Fruit fly (Drosophila melanogaster): ENCODE measurements around the gene glo.

glo gene

dm6 chr3R:11818930-11819639 is at the start of gene glo, which contains the start of gene COX5A (continued):
- TF ChIP-seq rib (GFP tag; IDR thresholded peaks at IDR 0.05) = peak; percentile 45; the same call in 1 of the 2 replicates
- peak; percentile 70 for TF ChIP-seq Awh (GFP tag; IDR thresholded peaks at IDR 0.05)
- peak; percentile 76 for TF ChIP-seq CG15601 (tag; optimal IDR thresholded peaks at IDR 0.05)
- TF ChIP-seq sens (GFP tag) = peak; percentile 98
- TF ChIP-seq cato (GFP tag; optimal IDR thresholded peaks at IDR 0.05; ENCODE audit: borderline replicate concordance) = peak; percentile 22
- no peak for TF ChIP-seq Adf1 (GFP tag; IDR thresholded peaks at IDR 0.05)
- no peak for TF ChIP-seq sna (GFP tag; IDR thresholded peaks at IDR 0.05; ENCODE audit: partially characterized antibody)
- TF ChIP-seq ato (GFP tag; IDR thresholded peaks at IDR 0.05; ENCODE audit: partially characterized antibody) = no peak
- peak; percentile 59 for TF ChIP-seq gsb (GFP tag; IDR thresholded peaks at IDR 0.05)
- TF ChIP-seq cwo (GFP tag; optimal IDR thresholded peaks at IDR 0.05) = peak; percentile 32
- TF ChIP-seq cas (GFP tag; IDR thresholded peaks at IDR 0.05) = peak; percentile 70
- peak; percentile 79 for TF ChIP-seq slp2 (GFP tag; optimal IDR thresholded peaks at IDR 0.05)
- TF ChIP-seq BEAF-32 (GFP tag; optimal IDR thresholded peaks at IDR 0.05) = peak; percentile 60
- no peak for TF ChIP-seq CG7745 (tag; optimal IDR thresholded peaks at IDR 0.05)
- TF ChIP-seq Dip2 (GFP tag; IDR thresholded peaks at IDR 0.05) = no peak
- TF ChIP-seq CG15011 (GFP tag; optimal IDR thresholded peaks at IDR 0.05) = no peak
- TF ChIP-seq unpg (GFP tag; optimal IDR thresholded peaks at IDR 0.05) = peak; percentile 74
- peak; percentile 73 for TF ChIP-seq eyg (GFP tag; optimal IDR thresholded peaks at IDR 0.05)
- peak; percentile 46; the same call in 1 of the 2 replicates for TF ChIP-seq Atf6 (GFP tag; IDR thresholded peaks at IDR 0.05)
- TF ChIP-seq bigmax (GFP tag; optimal IDR thresholded peaks at IDR 0.05) = no peak
- TF ChIP-seq CG12299 (tag; optimal IDR thresholded peaks at IDR 0.05) = peak; percentile 70
- no peak for TF ChIP-seq CG14860 (GFP tag; IDR thresholded peaks at IDR 0.05; ENCODE audit: partially characterized antibody)
- peak; percentile 91 for TF ChIP-seq gfzf (GFP tag; optimal IDR thresholded peaks at IDR 0.05)
- no peak for TF ChIP-seq gce (GFP tag; IDR thresholded peaks at IDR 0.05)
- peak; percentile 69 for TF ChIP-seq Blimp-1 (GFP tag; optimal IDR thresholded peaks at IDR 0.05)
- peak; percentile 69 for TF ChIP-seq dysf (GFP tag; IDR thresholded peaks at IDR 0.05)
- TF ChIP-seq CG9437 (GFP tag; optimal IDR thresholded peaks at IDR 0.05) = peak; percentile 49
- no peak for TF ChIP-seq lov (optimal IDR thresholded peaks at IDR 0.05)
- peak; percentile 85 for TF ChIP-seq lov (GFP tag; IDR thresholded peaks at IDR 0.05)
- peak; percentile 58; the same call in 1 of the 2 replicates for TF ChIP-seq peb (GFP tag; IDR thresholded peaks at IDR 0.05)
- no peak for TF ChIP-seq CG6813 (GFP tag; optimal IDR thresholded peaks at IDR 0.05)
- TF ChIP-seq CG9932 (GFP tag; IDR thresholded peaks at IDR 0.05) = peak; percentile 91
- TF ChIP-seq CG13624 (GFP tag; optimal IDR thresholded peaks at IDR 0.05) = peak; percentile 87
- TF ChIP-seq CG7786 (GFP tag; optimal IDR thresholded peaks at IDR 0.05) = peak; percentile 81
- peak; percentile 70 for TF ChIP-seq Fer3 (tag; optimal IDR thresholded peaks at IDR 0.05)
- peak; percentile 76 for TF ChIP-seq gcm (GFP tag; optimal IDR thresholded peaks at IDR 0.05)
- peak; percentile 37 for TF ChIP-seq CG3281 (GFP tag; optimal IDR thresholded peaks at IDR 0.05)
- TF ChIP-seq Max (GFP tag; optimal IDR thresholded peaks at IDR 0.05) = peak; percentile 85
- peak; percentile 91 for TF ChIP-seq CHES-1-like (GFP tag; optimal IDR thresholded peaks at IDR 0.05)
- TF ChIP-seq CG42726 (GFP tag; IDR thresholded peaks at IDR 0.05; ENCODE audit: partially characterized antibody) = no peak
- no peak for TF ChIP-seq CG17568 (GFP tag; optimal IDR thresholded peaks at IDR 0.05)
- TF ChIP-seq caup (GFP tag; optimal IDR thresholded peaks at IDR 0.05; ENCODE audit: severe bottlenecking) = peak; percentile 71
- no peak for TF ChIP-seq hb (GFP tag; IDR thresholded peaks at IDR 0.05; ENCODE audit: partially characterized antibody)
- TF ChIP-seq fu2 (GFP tag; optimal IDR thresholded peaks at IDR 0.05) = peak; percentile 84
- peak; percentile 58; the same call in 1 of the 2 replicates for TF ChIP-seq aop (GFP tag; IDR thresholded peaks at IDR 0.05)
- no peak for TF ChIP-seq eve (GFP tag; optimal IDR thresholded peaks at IDR 0.05)
- peak; percentile 98 for TF ChIP-seq CG17385 (GFP tag; optimal IDR thresholded peaks at IDR 0.05)
- peak; percentile 82 for TF ChIP-seq CG1602 (GFP tag; optimal IDR thresholded peaks at IDR 0.05)
- TF ChIP-seq Neu2 (GFP tag; optimal IDR thresholded peaks at IDR 0.05; ENCODE audit: borderline replicate concordance) = peak; percentile 57
